Worm (Caenorhabditis elegans) whole organism, L2 larva: ENCODE results near the gene bcmo-1.

Source experiments
- C34F6.9 ChIP-seq: fragments of 150-350 bp; optimal IDR thresholded peaks from 2 replicates; lab custom pipeline; 2014; ENCODE audit warnings: missing biosample characterization, missing genetic modification characterization
- F13H6.1 ChIP-seq: sonication (generic microtip); optimal IDR thresholded peaks from 2 replicates; lab custom pipeline; 2016; ENCODE audit warnings: missing genetic modification characterization, missing compliant biosample characterization
- R02D3.7 ChIP-seq: fragments of 150-350 bp; optimal IDR thresholded peaks from 2 replicates; lab custom pipeline; 2014; ENCODE audit warnings: missing biosample characterization, missing genetic modification characterization
- Y55F3AM.14 ChIP-seq: fragments of 200-800 bp; sonication (Bioruptor generic); optimal IDR thresholded peaks from 2 replicates; lab custom pipeline; 2018; ENCODE audit warnings: mild to moderate bottlenecking, missing genetic modification characterization, missing compliant biosample characterization
- ZK546.5 ChIP-seq: sonication (generic microtip); optimal IDR thresholded peaks from 2 replicates; lab custom pipeline; 2017; ENCODE audit warnings: missing biosample characterization, missing genetic modification characterization
- alr-1 ChIP-seq: fragments of 150-350 bp; optimal IDR thresholded peaks from 2 replicates; lab custom pipeline; 2014; ENCODE audit warnings: missing biosample characterization, missing genetic modification characterization
- ama-1 ChIP-seq: fragments of 150-350 bp; optimal IDR thresholded peaks from 2 replicates; lab custom pipeline; 2018; ENCODE audit warnings: inconsistent platforms
- blmp-1 ChIP-seq: sonication (generic microtip); optimal IDR thresholded peaks from 2 replicates; lab custom pipeline; 2017; ENCODE audit warnings: missing genetic modification characterization, mild to moderate bottlenecking, missing compliant biosample characterization, antibody characterized with exemption, moderate library complexity; ENCODE audit not compliant: insufficient read depth
- ceh-16 ChIP-seq: fragments of 150-350 bp; optimal IDR thresholded peaks from 2 replicates; lab custom pipeline; 2014; ENCODE audit warnings: missing biosample characterization, missing genetic modification characterization
- ceh-82 ChIP-seq: fragments of 150-350 bp; optimal IDR thresholded peaks from 2 replicates; lab custom pipeline; 2014; ENCODE audit warnings: missing biosample characterization, missing genetic modification characterization
- dmd-4 ChIP-seq: sonication (generic microtip); optimal IDR thresholded peaks from 2 replicates; lab custom pipeline; 2017; ENCODE audit warnings: missing biosample characterization, missing genetic modification characterization
- egl-27 ChIP-seq: sonication (generic microtip); optimal IDR thresholded peaks from 3 replicates; lab custom pipeline; 2017; ENCODE audit warnings: missing biosample characterization, missing genetic modification reagents, missing genetic modification characterization
- elt-1 ChIP-seq: fragments of 150-350 bp; optimal IDR thresholded peaks from 2 replicates; lab custom pipeline; 2014; ENCODE audit warnings: missing biosample characterization, missing genetic modification characterization
- gmeb-1 ChIP-seq: fragments of 150-350 bp; optimal IDR thresholded peaks from 2 replicates; lab custom pipeline; 2014; ENCODE audit warnings: missing biosample characterization, missing genetic modification characterization
- lin-11 ChIP-seq: fragments of 150-350 bp; sonication (generic microtip); optimal IDR thresholded peaks from 2 replicates; lab custom pipeline; 2014; ENCODE audit warnings: missing biosample characterization, missing genetic modification characterization, inconsistent platforms, mixed read lengths
- lin-13 ChIP-seq: fragments of 150-350 bp; optimal IDR thresholded peaks from 2 replicates; lab custom pipeline; 2014; ENCODE audit warnings: missing biosample characterization, missing genetic modification reagents, missing genetic modification characterization
- lin-39 ChIP-seq: fragments of 150-350 bp; optimal IDR thresholded peaks from 2 replicates; lab custom pipeline; 2014; ENCODE audit warnings: missing biosample characterization, missing genetic modification reagents, missing genetic modification characterization
- lsy-2 ChIP-seq, 2 experiments: fragments of 150-350 bp in 1 of 2; sonication (generic microtip) in 1 of 2; optimal IDR thresholded peaks; 2 replicates each; lab custom pipeline; 2014 to 2017; ENCODE audit warnings: missing biosample characterization in 2 of 2, missing genetic modification characterization in 2 of 2
- mab-5 ChIP-seq: fragments of 150-350 bp; optimal IDR thresholded peaks from 2 replicates; lab custom pipeline; 2014; ENCODE audit warnings: missing biosample characterization, missing genetic modification characterization
- mbf-1 ChIP-seq: sonication (generic microtip); optimal IDR thresholded peaks from 2 replicates; lab custom pipeline; 2017; ENCODE audit warnings: missing biosample characterization, missing genetic modification characterization
- mdl-1 ChIP-seq, 2 experiments: fragments of 150-350 bp in 1 of 2; sonication (generic microtip) in 1 of 2; optimal IDR thresholded peaks; 2 replicates each; lab custom pipeline; 2017; ENCODE audit warnings: missing biosample characterization in 2 of 2, missing genetic modification characterization in 2 of 2
- nhr-10 ChIP-seq: sonication (generic microtip); optimal IDR thresholded peaks from 2 replicates; lab custom pipeline; 2017; ENCODE audit warnings: missing biosample characterization, missing genetic modification characterization
- nhr-11 ChIP-seq: fragments of 150-350 bp; optimal IDR thresholded peaks from 2 replicates; lab custom pipeline; 2014; ENCODE audit warnings: missing biosample characterization, missing genetic modification characterization
- nhr-12 ChIP-seq: fragments of 150-350 bp; optimal IDR thresholded peaks from 2 replicates; lab custom pipeline; 2014; ENCODE audit warnings: missing biosample characterization, missing genetic modification characterization
- nhr-21 ChIP-seq: fragments of 150-350 bp; optimal IDR thresholded peaks from 2 replicates; lab custom pipeline; 2014; ENCODE audit warnings: missing biosample characterization, missing genetic modification characterization
- nhr-23 ChIP-seq: fragments of 150-350 bp; optimal IDR thresholded peaks from 2 replicates; lab custom pipeline; 2014; ENCODE audit warnings: missing biosample characterization, missing genetic modification reagents, missing genetic modification characterization
- nhr-25 ChIP-seq: fragments of 150-350 bp; sonication (generic microtip); optimal IDR thresholded peaks from 3 replicates; lab custom pipeline; 2014; ENCODE audit warnings: missing biosample characterization, missing genetic modification characterization
- peb-1 ChIP-seq: fragments of 150-350 bp; optimal IDR thresholded peaks from 2 replicates; lab custom pipeline; 2014; ENCODE audit warnings: missing biosample characterization, missing genetic modification characterization
- snpc-4 ChIP-seq: fragments of 150-350 bp; optimal IDR thresholded peaks from 2 replicates; lab custom pipeline; 2014; ENCODE audit warnings: missing biosample characterization, missing genetic modification characterization
- unc-55 ChIP-seq: fragments of 150-350 bp; sonication (generic microtip); optimal IDR thresholded peaks from 3 replicates; lab custom pipeline; 2014; ENCODE audit warnings: missing biosample characterization, missing genetic modification reagents, missing genetic modification characterization
- unc-62 ChIP-seq: fragments of 150-350 bp; optimal IDR thresholded peaks from 2 replicates; lab custom pipeline; 2014; ENCODE audit warnings: missing biosample characterization, missing genetic modification reagents, missing genetic modification characterization
- ztf-11 ChIP-seq: sonication (generic microtip); optimal IDR thresholded peaks from 2 replicates; lab custom pipeline; 2017; ENCODE audit warnings: missing biosample characterization, missing genetic modification characterization
- ztf-4 ChIP-seq: fragments of 150-350 bp; optimal IDR thresholded peaks from 2 replicates; lab custom pipeline; 2014; ENCODE audit warnings: missing biosample characterization, missing genetic modification characterization

Gene bcmo-1

ce11 chrII:12830347-12830746, at the start of gene bcmo-1:
Gene bcmo-1, plus strand, starts transcription at chrII:12830676.
- TF ChIP-seq snpc-4 (no peak), mbf-1 (tag; lab: Kevin White, UChicago) (no peak), egl-27 (tag; lab: Kevin White, UChicago) (no peak), nhr-25 (tag; lab: Kevin White, UChicago) (no peak), nhr-23 (tag; lab: Kevin White, UChicago) (no peak), nhr-10 (tag; lab: Kevin White, UChicago) (no peak), lin-13 (no peak), unc-55 (GFP tag; lab: Kevin White, UChicago) (no peak), dmd-4 (no peak), mdl-1 (tag; optimal IDR thresholded peaks at IDR 0.05; lab: Kevin White, UChicago) (no peak), lin-11 (tag; lab: Kevin White, UChicago) (no peak), nhr-21 (no peak)

ce11 chrII:12785391-12785790, 45.1 kb upstream of the bcmo-1 start, which contains the start of gene Y46G5A.15:
Gene Y46G5A.15, minus strand, starts transcription at chrII:12785416.
- TF ChIP-seq unc-55 (GFP tag; lab: Kevin White, UChicago) = peak; percentile 9
- no peak for TF ChIP-seq elt-1 (tag; lab: Kevin White, UChicago)
- peak in 1 of 2 experiments; percentile 1 for TF ChIP-seq mdl-1 (tag; optimal IDR thresholded peaks at IDR 0.05; lab: Kevin White, UChicago)
- no peak for TF ChIP-seq unc-62
- TF ChIP-seq nhr-25 (tag; lab: Kevin White, UChicago) = no peak
- TF ChIP-seq ztf-4 (tag; lab: Kevin White, UChicago) = no peak
- TF ChIP-seq alr-1 (tag; lab: Kevin White, UChicago) = no peak
- no peak for TF ChIP-seq nhr-23 (tag; lab: Kevin White, UChicago)
- no peak for TF ChIP-seq ceh-82 (tag; lab: Kevin White, UChicago)
- no peak for TF ChIP-seq nhr-11 (tag; lab: Kevin White, UChicago)

- TF ChIP-seq lin-39 (no peak), ceh-16 (tag; lab: Kevin White, UChicago) (no peak), nhr-21 (peak; percentile 57), ama-1 (lab: Kevin White, UChicago) (peak; percentile 43), Y55F3AM.14 (GFP tag; lab: Kevin White, UChicago) (peak; percentile 52)
Measured at ce11 chrII:12787831-12788248, 42.6 kb upstream of the bcmo-1 start, which contains the start of gene alkb-7. Gene alkb-7, minus strand, starts transcription at chrII:12788153.

ce11 chrII:12789497-12789896, 41.0 kb upstream of the bcmo-1 start:
- TF ChIP-seq nhr-12 (tag; lab: Kevin White, UChicago) = no peak

- TF ChIP-seq C34F6.9 (tag; lab: Kevin White, UChicago) = no peak
- no peak for TF ChIP-seq R02D3.7
- no peak for TF ChIP-seq ceh-16 (tag; lab: Kevin White, UChicago)
- TF ChIP-seq ztf-11 (tag; lab: Kevin White, UChicago) = no peak
- no peak for TF ChIP-seq ztf-4 (tag; lab: Kevin White, UChicago)
- TF ChIP-seq mbf-1 (tag; lab: Kevin White, UChicago) = no peak
- no peak for TF ChIP-seq nhr-12 (tag; lab: Kevin White, UChicago)
- no peak for TF ChIP-seq peb-1
- no peak for TF ChIP-seq F13H6.1
- no peak for TF ChIP-seq nhr-23 (tag; lab: Kevin White, UChicago)
- no peak for TF ChIP-seq gmeb-1 (tag; lab: Kevin White, UChicago)
- no peak for TF ChIP-seq dmd-4
- no peak for TF ChIP-seq blmp-1 (tag; lab: Kevin White, UChicago)
- TF ChIP-seq lsy-2 (tag; optimal IDR thresholded peaks at IDR 0.05; lab: Kevin White, UChicago) = no peak
- TF ChIP-seq mab-5 (tag; lab: Kevin White, UChicago) = no peak
- no peak for TF ChIP-seq nhr-10 (tag; lab: Kevin White, UChicago)
Measured at ce11 chrII:12790392-12790791, 40.1 kb upstream of the bcmo-1 start.

ce11 chrII:12795188-12795587, 35.3 kb upstream of the bcmo-1 start:
- TF ChIP-seq nhr-10 (tag; lab: Kevin White, UChicago) (no peak), ztf-4 (tag; lab: Kevin White, UChicago) (peak; percentile 18), ZK546.5 (tag; lab: Kevin White, UChicago) (no peak)
